Worm (Caenorhabditis elegans) whole organism, young adult: ENCODE data around the gene fem-2.

Source experiments
- B0035.1 ChIP-seq: sonication (generic microtip); optimal IDR thresholded peaks from 2 replicates; lab custom pipeline; 2016; ENCODE audit warnings: missing genetic modification characterization, mild to moderate bottlenecking, missing compliant biosample characterization, missing genotype, missing genetic modification reagents
- B0336.3 ChIP-seq: fragments of 200-800 bp; sonication (Bioruptor generic); IDR thresholded peaks from 2 replicates; pipeline ENCODE4 v1.3.6; 2022; ENCODE audit warnings: missing genetic modification characterization, missing compliant biosample characterization
- D2030.7 ChIP-seq: fragments of 200-800 bp; sonication (Bioruptor generic); IDR thresholded peaks from 2 replicates; pipeline ENCODE4 v1.3.6; 2022; ENCODE audit warnings: missing genetic modification reagents, missing genetic modification characterization, missing compliant biosample characterization
- F33H1.4 ChIP-seq: fragments of 200-800 bp; sonication (Bioruptor generic); IDR thresholded peaks from 2 replicates; pipeline ENCODE4 v1.3.6; 2022; ENCODE audit warnings: missing genetic modification reagents, missing genetic modification characterization, missing compliant biosample characterization
- F39B2.1 ChIP-seq: fragments of 200-800 bp; sonication (Bioruptor generic); IDR thresholded peaks from 2 replicates; pipeline ENCODE4 v1.3.6; 2022; ENCODE audit warnings: missing genetic modification reagents, missing genetic modification characterization, missing compliant biosample characterization
- F52B5.7 ChIP-seq: sonication (generic microtip); optimal IDR thresholded peaks from 2 replicates; lab custom pipeline; 2016; ENCODE audit warnings: mild to moderate bottlenecking, missing genetic modification characterization, missing compliant biosample characterization
- F57A8.1 ChIP-seq: fragments of 200-800 bp; sonication (Bioruptor generic); optimal IDR thresholded peaks from 2 replicates; lab custom pipeline; 2018; ENCODE audit warnings: mild to moderate bottlenecking, missing genetic modification characterization, moderate library complexity, missing compliant biosample characterization
- F57C9.4 ChIP-seq: sonication (generic microtip); optimal IDR thresholded peaks from 2 replicates; lab custom pipeline; 2017; ENCODE audit warnings: mild to moderate bottlenecking, missing genetic modification characterization, missing compliant biosample characterization
- K12H6.12 ChIP-seq: fragments of 200-800 bp; sonication (Bioruptor generic); optimal IDR thresholded peaks from 2 replicates; lab custom pipeline; 2018; ENCODE audit warnings: mild to moderate bottlenecking, missing genetic modification characterization, missing compliant biosample characterization
- T07F8.4 ChIP-seq: sonication (generic microtip); optimal IDR thresholded peaks from 2 replicates; lab custom pipeline; 2016; ENCODE audit warnings: mild to moderate bottlenecking, missing genetic modification characterization, moderate library complexity, missing compliant biosample characterization
- Y79H2A.3 ChIP-seq: fragments of 200-800 bp; sonication (Bioruptor generic); conservative IDR thresholded peaks from 2 replicates; pipeline ENCODE4 v1.3.6; 2022; ENCODE audit warnings: missing genetic modification reagents, missing genetic modification characterization, missing compliant biosample characterization
- Y95B8A.8 ChIP-seq: fragments of 200-800 bp; sonication (Bioruptor generic); IDR thresholded peaks from 2 replicates; pipeline ENCODE4 v1.3.6; 2022; ENCODE audit warnings: missing genetic modification reagents, missing genetic modification characterization, missing compliant biosample characterization
- ZK185.1 ChIP-seq: sonication (generic microtip); optimal IDR thresholded peaks from 2 replicates; lab custom pipeline; 2016; ENCODE audit warnings: mild to moderate bottlenecking, missing genetic modification characterization, missing compliant biosample characterization; ENCODE audit not compliant: poor library complexity, severe bottlenecking
- akir-1 ChIP-seq: fragments of 200-800 bp; sonication (Bioruptor generic); optimal IDR thresholded peaks from 2 replicates; lab custom pipeline; 2018; ENCODE audit warnings: mild to moderate bottlenecking, missing genetic modification characterization, moderate library complexity, missing compliant biosample characterization
- ama-1 ChIP-seq, 3 experiments: fragments of 150-350 bp in 1 of 3; sonication (generic microtip) in 2 of 3; optimal IDR thresholded peaks; 2 replicates each; lab custom pipeline; 2014 to 2018; ENCODE audit warnings: missing biosample characterization in 2 of 3, missing genetic modification characterization in 2 of 3, missing genetic modification reagents in 2 of 3
- aptf-3 ChIP-seq: fragments of 200-800 bp; sonication (Bioruptor generic); IDR thresholded peaks from 2 replicates; pipeline ENCODE4 v1.3.6; 2022; ENCODE audit warnings: missing genetic modification characterization, missing compliant biosample characterization
- atf-7 ChIP-seq: sonication (generic microtip); optimal IDR thresholded peaks from 2 replicates; lab custom pipeline; 2017; ENCODE audit warnings: mild to moderate bottlenecking, missing genetic modification characterization, missing compliant biosample characterization
- athp-1 ChIP-seq: sonication (generic microtip); optimal IDR thresholded peaks from 2 replicates; lab custom pipeline; 2017; ENCODE audit warnings: mild to moderate bottlenecking, missing genetic modification characterization, missing compliant biosample characterization
- attf-6 ChIP-seq: fragments of 200-800 bp; sonication (Bioruptor generic); IDR thresholded peaks from 2 replicates; pipeline ENCODE4 v1.3.6; 2022; ENCODE audit warnings: missing genetic modification reagents, missing genetic modification characterization, missing compliant biosample characterization
- cebp-1 ChIP-seq, 2 experiments: fragments of 200-800 bp in 1 of 2; sonication (Bioruptor generic) in 1 of 2; sonication (generic microtip) in 1 of 2; IDR thresholded peaks in 1 of 2; optimal IDR thresholded peaks in 1 of 2; 2 replicates each; pipeline versions ENCODE4 v1.3.6 to Lab custom; 2017 to 2022; ENCODE audit warnings: missing compliant biosample characterization in 2 of 2, missing genetic modification characterization in 2 of 2, mild to moderate bottlenecking in 1 of 2, missing genetic modification reagents in 1 of 2, moderate library complexity in 1 of 2
- ceh-100 ChIP-seq: fragments of 200-800 bp; sonication (Bioruptor generic); IDR thresholded peaks from 2 replicates; pipeline ENCODE4 v1.3.6; 2022; ENCODE audit warnings: missing genetic modification reagents, missing genetic modification characterization, missing compliant biosample characterization
- ceh-58 ChIP-seq: fragments of 200-800 bp; sonication (Bioruptor generic); IDR thresholded peaks from 2 replicates; pipeline ENCODE4 v1.3.6; 2022; ENCODE audit warnings: missing genetic modification characterization, missing compliant biosample characterization
- ceh-91 ChIP-seq: fragments of 200-800 bp; sonication (Bioruptor generic); IDR thresholded peaks from 2 replicates; pipeline ENCODE4 v1.3.6; 2022; ENCODE audit warnings: missing genetic modification reagents, missing genetic modification characterization, missing compliant biosample characterization
- die-1 ChIP-seq: sonication (generic microtip); optimal IDR thresholded peaks from 2 replicates; lab custom pipeline; 2016; ENCODE audit warnings: missing genotype, mild to moderate bottlenecking, missing genetic modification characterization, missing compliant biosample characterization
- dpff-1 ChIP-seq: sonication (generic microtip); optimal IDR thresholded peaks from 2 replicates; lab custom pipeline; 2017; ENCODE audit warnings: mild to moderate bottlenecking, missing genetic modification characterization, missing compliant biosample characterization
- dpl-1 ChIP-seq: fragments of 150-350 bp; optimal IDR thresholded peaks from 2 replicates; lab custom pipeline; 2014; ENCODE audit warnings: missing biosample characterization, missing genetic modification reagents, missing genetic modification characterization
- efl-1 ChIP-seq: fragments of 150-350 bp; optimal IDR thresholded peaks from 2 replicates; lab custom pipeline; 2014; ENCODE audit warnings: missing biosample characterization, missing genetic modification reagents, missing genetic modification characterization
- egl-44 ChIP-seq: fragments of 200-800 bp; sonication (Bioruptor generic); IDR thresholded peaks from 2 replicates; pipeline ENCODE4 v1.3.6; 2022; ENCODE audit warnings: missing genetic modification reagents, missing genetic modification characterization, missing compliant biosample characterization
- ets-4 ChIP-seq: fragments of 200-800 bp; sonication (Bioruptor generic); optimal IDR thresholded peaks from 2 replicates; lab custom pipeline; 2018; ENCODE audit warnings: mild to moderate bottlenecking, missing genetic modification characterization, missing compliant biosample characterization
- him-1 ChIP-seq: sonication (generic microtip); optimal IDR thresholded peaks from 2 replicates; lab custom pipeline; 2016; ENCODE audit warnings: missing genotype, missing genetic modification reagents, missing genetic modification characterization, missing compliant biosample characterization
- hlh-26 ChIP-seq: fragments of 200-800 bp; sonication (Bioruptor generic); conservative IDR thresholded peaks from 2 replicates; pipeline ENCODE4 v1.3.6; 2022; ENCODE audit warnings: missing genetic modification reagents, missing genetic modification characterization, missing compliant biosample characterization
- hmg-1.2 ChIP-seq: fragments of 200-800 bp; sonication (Bioruptor generic); IDR thresholded peaks from 2 replicates; pipeline ENCODE4 v1.3.6; 2022; ENCODE audit warnings: missing genetic modification reagents, missing genetic modification characterization, missing compliant biosample characterization
- hmg-20 ChIP-seq: fragments of 200-800 bp; sonication (Bioruptor generic); IDR thresholded peaks from 2 replicates; pipeline ENCODE4 v1.3.6; 2022; ENCODE audit warnings: missing genetic modification reagents, missing genetic modification characterization, missing compliant biosample characterization
- let-607 ChIP-seq, 2 experiments: fragments of 200-800 bp in 1 of 2; sonication (Bioruptor generic) in 1 of 2; sonication (generic microtip) in 1 of 2; optimal IDR thresholded peaks; 2 replicates each; lab custom pipeline; 2016 to 2018; ENCODE audit warnings: mild to moderate bottlenecking in 2 of 2, missing compliant biosample characterization in 2 of 2, missing genetic modification characterization in 2 of 2, moderate library complexity in 2 of 2, missing genotype in 1 of 2
- lsl-1 ChIP-seq: fragments of 200-800 bp; sonication (Bioruptor generic); optimal IDR thresholded peaks from 2 replicates; lab custom pipeline; 2018; ENCODE audit warnings: mild to moderate bottlenecking, missing genetic modification characterization, moderate library complexity, missing compliant biosample characterization
- madf-10 ChIP-seq: sonication (generic microtip); optimal IDR thresholded peaks from 2 replicates; lab custom pipeline; 2016; ENCODE audit warnings: mild to moderate bottlenecking, missing genetic modification characterization, missing compliant biosample characterization
- madf-3 ChIP-seq: fragments of 200-800 bp; sonication (Bioruptor generic); IDR thresholded peaks from 2 replicates; pipeline ENCODE4 v1.3.6; 2022; ENCODE audit warnings: missing genetic modification reagents, missing genetic modification characterization, missing compliant biosample characterization
- madf-6 ChIP-seq: fragments of 200-800 bp; sonication (Bioruptor generic); IDR thresholded peaks from 2 replicates; pipeline ENCODE4 v1.3.6; 2022; ENCODE audit warnings: missing genetic modification reagents, missing genetic modification characterization, missing compliant biosample characterization
- nhr-120 ChIP-seq: fragments of 200-800 bp; sonication (Bioruptor generic); IDR thresholded peaks from 2 replicates; pipeline ENCODE4 v1.3.6; 2022; ENCODE audit warnings: missing genetic modification characterization, missing compliant biosample characterization
- nhr-179 ChIP-seq: sonication (generic microtip); optimal IDR thresholded peaks from 2 replicates; lab custom pipeline; 2016; ENCODE audit warnings: mild to moderate bottlenecking, missing genetic modification characterization, missing compliant biosample characterization
- nhr-80 ChIP-seq: sonication (generic microtip); optimal IDR thresholded peaks from 2 replicates; lab custom pipeline; 2016; ENCODE audit warnings: missing genetic modification characterization, missing compliant biosample characterization
- sdz-38 ChIP-seq: sonication (generic microtip); optimal IDR thresholded peaks from 2 replicates; lab custom pipeline; 2016; ENCODE audit warnings: missing genotype, missing genetic modification characterization, missing compliant biosample characterization
- sptf-2 ChIP-seq: fragments of 200-800 bp; sonication (Bioruptor generic); optimal IDR thresholded peaks from 2 replicates; lab custom pipeline; 2018; ENCODE audit warnings: mild to moderate bottlenecking, missing genetic modification characterization, missing compliant biosample characterization
- tbp1 ChIP-seq: fragments of 200-800 bp; sonication (Bioruptor generic); optimal IDR thresholded peaks from 2 replicates; lab custom pipeline; 2018; ENCODE audit warnings: mild to moderate bottlenecking, missing genetic modification characterization, missing compliant biosample characterization
- unc-62 ChIP-seq: fragments of 150-350 bp; optimal IDR thresholded peaks from 2 replicates; lab custom pipeline; 2014; ENCODE audit warnings: missing biosample characterization, missing genetic modification reagents, missing genetic modification characterization
- zfh-2 ChIP-seq: fragments of 200-800 bp; sonication (Bioruptor generic); conservative IDR thresholded peaks from 2 replicates; pipeline ENCODE4 v1.3.6; 2022; ENCODE audit warnings: missing genetic modification reagents, missing genetic modification characterization, missing compliant biosample characterization
- ztf-25 ChIP-seq: fragments of 200-800 bp; sonication (Bioruptor generic); IDR thresholded peaks from 2 replicates; pipeline ENCODE4 v1.3.6; 2022; ENCODE audit warnings: missing genetic modification reagents, missing genetic modification characterization, missing compliant biosample characterization
- ztf-26 ChIP-seq: sonication (generic microtip); optimal IDR thresholded peaks from 2 replicates; lab custom pipeline; 2017; ENCODE audit warnings: missing genetic modification characterization, missing compliant biosample characterization
- ztf-3 ChIP-seq: fragments of 200-800 bp; sonication (Bioruptor generic); optimal IDR thresholded peaks from 2 replicates; lab custom pipeline; 2018; ENCODE audit warnings: mild to moderate bottlenecking, missing genetic modification characterization, missing compliant biosample characterization

The fem-2 gene

DNA sequence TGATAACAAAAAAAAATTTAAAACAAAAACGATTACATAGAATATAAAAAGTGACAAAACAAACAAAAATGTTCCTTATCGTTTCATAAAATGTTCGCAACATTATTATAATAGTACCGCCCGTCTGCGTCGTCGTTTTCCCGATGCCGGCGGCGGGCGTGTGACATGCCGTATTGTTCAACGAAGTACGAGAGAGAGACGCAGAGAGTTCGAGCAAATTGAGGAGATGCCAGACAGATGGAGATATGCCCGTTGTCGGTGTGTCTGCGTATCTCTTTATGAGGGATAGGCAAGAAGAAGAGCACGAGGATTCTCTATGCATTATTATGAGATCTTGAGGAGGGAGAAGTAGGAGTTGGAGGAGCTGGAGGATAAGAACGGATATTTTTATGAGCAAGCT, 10.7 kb downstream of the fem-2 start (continued):
- no peak for TF ChIP-seq ztf-3 (GFP tag; lab: Kevin White, UChicago)
- TF ChIP-seq F57A8.1 (GFP tag; lab: Kevin White, UChicago), result no peak
- no peak for TF ChIP-seq F33H1.4 (GFP tag; lab: Robert Waterston, UW)
- TF ChIP-seq aptf-3 (GFP tag; lab: Robert Waterston, UW), result no peak
- no peak for TF ChIP-seq hlh-26
- TF ChIP-seq madf-6, result no peak
- TF ChIP-seq hmg-1.2, result peak; percentile 83
- TF ChIP-seq Y79H2A.3 (GFP tag; lab: Robert Waterston, UW), result no peak
- no peak for TF ChIP-seq F39B2.1 (GFP tag; lab: Robert Waterston, UW)
- TF ChIP-seq madf-10 (tag; lab: Kevin White, UChicago), result peak; percentile 88
- TF ChIP-seq akir-1 (GFP tag; lab: Kevin White, UChicago), result no peak
- no peak for TF ChIP-seq T07F8.4
- TF ChIP-seq sptf-2 (GFP tag; lab: Kevin White, UChicago), result no peak
- TF ChIP-seq athp-1 (tag; lab: Kevin White, UChicago), result peak; percentile 44
- TF ChIP-seq ztf-26 (tag; lab: Kevin White, UChicago), result no peak
- TF ChIP-seq him-1 (tag; lab: Kevin White, UChicago), result no peak
- TF ChIP-seq nhr-80 (tag; lab: Kevin White, UChicago), result peak; percentile 99
- no peak for TF ChIP-seq dpff-1
- 0 out of 2 replicates have a peak, but pooled peaks have one; percentile 72 for TF ChIP-seq egl-44 (GFP tag; lab: Robert Waterston, UW)
- no peak for TF ChIP-seq madf-3 (GFP tag; lab: Robert Waterston, UW)
- no peak for TF ChIP-seq dpl-1 (GFP tag; lab: Kevin White, UChicago)
- TF ChIP-seq ztf-25 (GFP tag; lab: Robert Waterston, UW), result no peak
- no peak for TF ChIP-seq F52B5.7 (tag; lab: Kevin White, UChicago)
- no peak for TF ChIP-seq F57C9.4 (tag; lab: Kevin White, UChicago)
- peak; percentile 80 for TF ChIP-seq B0336.3 (GFP tag; lab: Robert Waterston, UW)
- TF ChIP-seq cebp-1 (GFP tag; IDR thresholded peaks at IDR 0.05; lab: Robert Waterston, UW), result peak; percentile 49; the same call in 1 of the 2 replicates
- peak; percentile 84 for TF ChIP-seq cebp-1 (tag; optimal IDR thresholded peaks at IDR 0.05; lab: Kevin White, UChicago)
- TF ChIP-seq ceh-100, result no peak
- TF ChIP-seq unc-62, result peak; percentile 57
- TF ChIP-seq die-1 (tag; lab: Kevin White, UChicago), result no peak
- TF ChIP-seq Y95B8A.8 (GFP tag; lab: Robert Waterston, UW), result 0 out of 2 replicates have a peak, but pooled peaks have one; percentile 12
- peak; percentile 52; the same call in 1 of the 2 replicates for TF ChIP-seq hmg-20
- no peak for TF ChIP-seq B0035.1 (tag; lab: Kevin White, UChicago)
- TF ChIP-seq tbp1 (GFP tag; lab: Kevin White, UChicago), result peak; percentile 69
- TF ChIP-seq sdz-38 (tag; lab: Kevin White, UChicago), result no peak
- TF ChIP-seq K12H6.12, result peak; percentile 89
- TF ChIP-seq efl-1, result no peak
- TF ChIP-seq nhr-120 (GFP tag; lab: Robert Waterston, UW), result no peak
- TF ChIP-seq ZK185.1, result no peak
- TF ChIP-seq D2030.7, result no peak
- TF ChIP-seq ceh-58 (GFP tag; lab: Robert Waterston, UW), result no peak
- TF ChIP-seq zfh-2, result peak; percentile 97
- peak; percentile 62 for TF ChIP-seq atf-7 (tag; lab: Kevin White, UChicago)
- no peak for TF ChIP-seq nhr-179 (tag; lab: Kevin White, UChicago)
- peak; percentile 70 to 76 for TF ChIP-seq let-607 (tag; optimal IDR thresholded peaks at IDR 0.05; lab: Kevin White, UChicago)
- peak; percentile 64 for TF ChIP-seq ets-4 (GFP tag; lab: Kevin White, UChicago)
- TF ChIP-seq lsl-1 (GFP tag; lab: Kevin White, UChicago), result no peak
- no peak for TF ChIP-seq ceh-91 (GFP tag; lab: Robert Waterston, UW)
- TF ChIP-seq attf-6 (GFP tag; lab: Robert Waterston, UW), result no peak
- no peak for TF ChIP-seq ama-1 (optimal IDR thresholded peaks at IDR 0.05; lab: Kevin White, UChicago)
- no peak for TF ChIP-seq ama-1 (GFP tag; optimal IDR thresholded peaks at IDR 0.05; lab: Kevin White, UChicago)
